Worm (Caenorhabditis elegans) whole organism, dauer: ENCODE results near the gene Y54E2A.9.

Experiments
- unc-62 ChIP-seq: sonication (generic microtip); optimal IDR thresholded peaks from 2 replicates; lab custom pipeline; 2017; ENCODE audit warnings: missing biosample characterization, missing genetic modification reagents, missing genetic modification characterization

The Y54E2A.9 gene

DNA sequence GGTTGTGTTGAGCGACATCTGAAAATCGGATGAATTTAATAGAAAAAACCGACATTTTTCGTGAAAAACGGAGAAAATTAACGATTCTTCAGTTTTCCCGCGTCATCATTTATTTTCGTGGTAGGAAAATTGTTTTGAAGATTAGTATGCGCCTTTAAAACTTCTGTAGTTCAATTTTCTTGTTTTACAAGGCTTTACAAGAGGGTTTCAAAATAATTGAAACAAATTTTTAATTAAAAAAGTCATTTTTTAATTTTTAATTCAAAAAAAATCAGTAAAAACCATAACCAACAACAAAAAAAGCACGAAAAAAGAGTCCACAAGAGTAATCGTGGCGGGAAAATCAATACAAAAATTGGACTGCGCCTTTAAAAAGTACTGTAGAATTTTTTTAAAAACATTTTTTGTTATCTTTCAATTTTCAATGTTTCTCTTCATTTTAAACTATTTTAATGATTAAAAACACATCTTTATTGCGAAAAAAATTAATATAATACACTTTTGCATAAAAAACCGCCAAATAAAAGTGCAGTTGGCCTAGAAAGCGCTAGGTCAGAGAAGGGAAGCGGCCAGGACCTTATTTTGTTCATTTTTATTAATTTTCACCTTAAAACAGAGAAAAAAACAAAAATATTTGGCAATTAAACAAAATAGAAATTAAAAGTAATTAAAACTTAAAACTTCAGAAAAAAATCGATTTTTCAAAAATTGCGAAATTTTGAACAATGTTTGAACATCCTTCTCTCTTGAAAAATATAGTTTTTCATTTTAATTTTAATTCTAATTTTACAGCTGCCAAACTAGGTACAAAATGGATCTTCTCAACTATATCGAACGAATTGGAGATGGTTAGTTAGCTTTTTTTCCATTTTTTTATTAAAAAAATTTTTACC, 31.7 kb downstream of the Y54E2A.9 start, which contains the start of the genes tac-1 and Y54E2A.4:
tac-1 (minus strand) TSS at position 20 of the 893 bp plus-strand sequence.
Y54E2A.4 (plus strand) TSS at position 765 of the 893 bp plus-strand sequence.
- no peak for TF ChIP-seq unc-62 (GFP tag; lab: Kevin White, UChicago)

DNA sequence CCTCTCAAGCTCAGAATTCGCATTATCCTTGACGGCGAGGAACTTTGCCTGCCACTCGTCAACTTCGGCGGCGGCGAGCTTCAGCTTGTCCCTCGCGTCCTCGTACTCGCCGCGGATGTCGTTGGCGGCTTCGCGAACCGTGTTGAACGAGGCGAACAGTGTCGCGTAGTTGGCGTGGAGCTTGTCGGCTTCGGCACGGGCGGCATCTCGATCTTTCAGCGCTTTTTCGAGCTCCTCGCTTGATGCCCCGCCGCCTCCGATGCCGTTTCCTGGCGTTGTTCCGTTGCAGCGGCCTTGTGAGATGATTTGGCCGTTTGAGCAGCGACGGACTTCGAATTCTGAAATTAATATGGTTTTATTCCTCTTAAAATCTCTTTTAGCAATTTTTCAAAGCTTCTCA, 32.6 kb downstream of the Y54E2A.9 start:
- no peak for TF ChIP-seq unc-62 (GFP tag; lab: Kevin White, UChicago)

DNA sequence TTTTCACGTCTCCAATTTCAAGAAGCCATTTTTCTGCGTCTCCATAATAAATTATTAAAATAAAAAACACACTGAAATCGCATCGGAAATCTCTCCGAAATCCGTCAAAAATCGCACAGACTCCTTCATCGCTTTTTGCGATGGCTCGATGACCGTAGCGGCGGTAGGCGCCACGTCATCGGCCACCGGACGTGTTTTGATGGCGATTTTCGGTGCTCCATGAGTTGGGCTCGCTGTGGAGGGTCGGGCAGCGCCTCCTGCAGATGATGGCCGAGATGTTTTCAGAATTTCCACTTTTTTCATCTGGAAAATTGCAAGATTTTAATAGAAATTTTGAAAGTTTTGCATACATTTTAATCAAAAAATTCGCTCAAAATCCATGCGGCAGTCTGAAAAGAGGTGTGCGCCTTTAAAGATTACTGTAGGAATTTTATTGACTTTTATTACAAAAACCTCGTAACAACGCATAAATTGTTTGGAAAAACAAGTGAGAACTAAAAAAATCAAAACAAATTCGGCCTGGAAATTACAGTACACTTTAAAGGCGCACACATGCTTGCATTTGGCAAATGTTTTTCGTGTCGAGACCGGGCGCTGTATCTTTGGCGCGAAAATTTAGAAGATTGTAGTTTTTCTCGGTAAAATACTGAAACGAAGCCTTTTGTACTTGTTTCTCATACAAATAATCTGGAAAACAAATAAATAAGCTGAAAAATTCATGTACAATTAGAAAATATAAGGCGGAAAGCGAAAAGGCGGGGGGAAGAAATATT, 33.4 kb downstream of the Y54E2A.9 start, which contains the start of gene smg-9:
smg-9 (minus strand) TSS at position 663 of the 773 bp plus-strand sequence.
- TF ChIP-seq unc-62 (GFP tag; lab: Kevin White, UChicago), result no peak

DNA sequence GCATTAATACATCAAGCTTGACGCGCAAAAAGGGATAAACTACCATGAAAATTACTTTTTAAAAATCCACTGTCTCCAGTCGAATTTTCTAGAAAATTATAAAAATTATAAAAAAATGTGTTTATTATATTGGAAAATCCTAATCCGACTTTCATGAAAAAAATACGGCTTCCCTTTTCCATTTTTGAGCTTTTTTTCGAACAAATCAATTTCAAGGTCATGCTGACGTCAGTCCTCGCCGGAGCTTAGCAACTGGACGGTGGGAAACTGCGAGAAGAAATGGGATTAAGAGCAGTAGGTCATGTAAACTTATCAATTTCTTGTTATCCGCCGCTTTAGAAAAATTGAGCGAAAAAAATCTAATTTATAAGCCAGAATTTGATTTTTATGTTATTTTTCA, 40.7 kb downstream of the Y54E2A.9 start:
- TF ChIP-seq unc-62 (GFP tag; lab: Kevin White, UChicago), result no peak

DNA sequence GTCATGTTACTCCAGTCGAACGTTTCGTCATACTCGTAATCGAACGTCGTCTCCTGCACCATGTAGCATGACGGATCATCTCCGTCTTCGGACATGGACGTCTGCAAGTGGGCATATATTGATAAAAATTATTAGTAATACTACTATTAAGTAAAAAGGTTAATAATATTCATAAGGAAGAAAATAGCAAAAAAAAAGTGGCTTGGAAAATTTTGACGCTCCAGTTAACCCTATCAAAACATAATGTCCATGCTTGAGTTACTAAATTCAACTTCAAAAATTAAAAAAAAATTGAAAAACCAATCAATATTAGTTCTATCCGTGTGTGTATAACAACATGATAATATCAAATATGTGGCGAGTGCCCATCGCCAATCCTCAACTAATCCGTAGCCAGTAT, 46.7 kb downstream of the Y54E2A.9 start, which contains the start of gene npr-34:
npr-34 (minus strand) TSS at position 101 of the 400 bp plus-strand sequence.
- no peak for TF ChIP-seq unc-62 (GFP tag; lab: Kevin White, UChicago)
